Fruit fly (Drosophila melanogaster): ENCODE data around the gene Cdk8.

Cdk8 gene

DNA sequence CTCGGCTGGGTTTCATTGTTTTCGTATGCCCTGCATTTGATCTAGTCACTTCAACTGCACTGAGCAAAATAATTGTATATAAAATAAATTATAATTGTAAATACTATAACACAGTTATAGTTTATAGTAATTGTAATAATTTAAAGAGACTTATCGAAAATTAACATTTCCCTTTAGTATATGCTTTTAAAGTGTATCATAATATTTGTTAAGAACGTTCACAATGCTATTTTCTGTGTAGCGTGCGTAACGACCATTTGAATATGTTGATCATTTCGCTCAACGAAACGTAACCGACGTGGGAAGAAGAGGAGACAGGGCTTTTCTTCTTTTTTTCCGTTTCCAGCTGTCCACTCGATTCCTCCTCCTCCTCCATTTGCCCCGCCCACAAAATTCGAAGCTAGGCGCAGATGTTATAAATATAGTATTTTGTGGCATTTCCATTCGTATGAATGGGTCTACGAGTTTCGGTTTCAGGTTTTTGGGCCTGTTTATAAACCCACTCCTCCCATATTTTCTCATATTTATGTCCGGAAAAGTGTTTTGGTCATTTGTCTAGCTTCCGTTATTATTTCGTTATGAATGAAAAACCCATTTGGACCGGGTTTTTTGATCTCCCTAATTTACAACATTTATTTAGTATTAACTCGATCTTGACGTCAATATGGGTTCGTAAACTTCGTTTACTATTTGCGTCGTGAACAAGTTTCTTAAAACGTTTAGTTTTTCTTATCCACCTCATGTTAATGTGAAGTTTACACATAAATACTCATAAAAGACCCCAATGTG lies 18.2 kb upstream of the Cdk8 start (continued):
- TF ChIP-seq D19B (GFP tag; optimal IDR thresholded peaks at IDR 0.05) (no peak), E2f2 (GFP tag; IDR thresholded peaks at IDR 0.05) (peak; percentile 37), gcm (GFP tag; optimal IDR thresholded peaks at IDR 0.05) (peak; percentile 87), CG10462 (GFP tag; optimal IDR thresholded peaks at IDR 0.05) (peak; percentile 49), dmrt99B (tag; optimal IDR thresholded peaks at IDR 0.05) (peak; percentile 90), GATAe (GFP tag; conservative IDR thresholded peaks at IDR 0.05) (no peak), CrebB (tag; optimal IDR thresholded peaks at IDR 0.05) (peak; percentile 48), Atf6 (GFP tag; IDR thresholded peaks at IDR 0.05) (peak; percentile 73), BEAF-32 (GFP tag; optimal IDR thresholded peaks at IDR 0.05) (no peak), usp (GFP tag; optimal IDR thresholded peaks at IDR 0.05) (no peak), Dfd (GFP tag; optimal IDR thresholded peaks at IDR 0.05) (no peak), ERR (GFP tag; optimal IDR thresholded peaks at IDR 0.05) (no peak), CG4404 (GFP tag; IDR thresholded peaks at IDR 0.05) (peak; percentile 89), NFAT (GFP tag; IDR thresholded peaks at IDR 0.05) (peak; percentile 46; the same call in 1 of the 2 replicates), dati (GFP tag; IDR thresholded peaks at IDR 0.05) (no peak), dmrt11E (tag; optimal IDR thresholded peaks at IDR 0.05) (peak; percentile 98), chn (GFP tag; optimal IDR thresholded peaks at IDR 0.05) (peak; percentile 28), pfk (GFP tag; optimal IDR thresholded peaks at IDR 0.05) (no peak), Sin3A (optimal IDR thresholded peaks at IDR 0.05) (no peak), nerfin-1 (tag; optimal IDR thresholded peaks at IDR 0.05) (peak; percentile 86), dm (GFP tag; optimal IDR thresholded peaks at IDR 0.05) (no peak), Hsf (GFP tag; optimal IDR thresholded peaks at IDR 0.05) (no peak), gfzf (GFP tag; optimal IDR thresholded peaks at IDR 0.05) (no peak), Meics (GFP tag; optimal IDR thresholded peaks at IDR 0.05) (peak; percentile 69), sug (tag; optimal IDR thresholded peaks at IDR 0.05) (no peak), eyg (GFP tag; optimal IDR thresholded peaks at IDR 0.05) (no peak), chif (GFP tag; optimal IDR thresholded peaks at IDR 0.05) (peak; percentile 24 to 54), CG6654 (GFP tag; optimal IDR thresholded peaks at IDR 0.05) (peak; percentile 34), CG14710 (tag; optimal IDR thresholded peaks at IDR 0.05) (peak; percentile 90), Nf-YC (tag; optimal IDR thresholded peaks at IDR 0.05) (peak; percentile 32), Lhr (GFP tag; optimal IDR thresholded peaks at IDR 0.05) (peak; percentile 48), Hr39 (optimal IDR thresholded peaks at IDR 0.05) (no peak), CG8765 (GFP tag; IDR thresholded peaks at IDR 0.05) (peak; percentile 80), hkb (optimal IDR thresholded peaks at IDR 0.05) (no peak), hkb (GFP tag; IDR thresholded peaks at IDR 0.05) (peak; percentile 83), Oaz (GFP tag; IDR thresholded peaks at IDR 0.05) (no peak), aop (GFP tag; IDR thresholded peaks at IDR 0.05) (no peak), CG14014 (GFP tag; IDR thresholded peaks at IDR 0.05) (peak; percentile 63; the same call in 1 of the 2 replicates), CG4707 (GFP tag; optimal IDR thresholded peaks at IDR 0.05) (peak; percentile 74), Bteb2 (GFP tag; optimal IDR thresholded peaks at IDR 0.05) (peak; percentile 19), disco-r (GFP tag; optimal IDR thresholded peaks at IDR 0.05) (no peak), sqz (GFP tag; optimal IDR thresholded peaks at IDR 0.05) (peak; percentile 74), Drgx (GFP tag; IDR thresholded peaks at IDR 0.05) (peak; percentile 39; the same call in 1 of the 2 replicates), CG7928 (GFP tag; optimal IDR thresholded peaks at IDR 0.05) (no peak), sr (GFP tag; IDR thresholded peaks at IDR 0.05) (peak; percentile 68; the same call in 2 of the 3 replicates), CG2712 (tag; optimal IDR thresholded peaks at IDR 0.05) (peak; percentile 97), yki (optimal IDR thresholded peaks at IDR 0.05) (no peak), sob (GFP tag; IDR thresholded peaks at IDR 0.05) (peak; percentile 83), croc (GFP tag; conservative IDR thresholded peaks at IDR 0.05) (peak; percentile 85), TFAM (GFP tag; optimal IDR thresholded peaks at IDR 0.05) (peak; percentile 57), CG34224 (GFP tag; IDR thresholded peaks at IDR 0.05; ENCODE audit: partially characterized antibody) (no peak)

All from whole organism, embryonic.